Worm (Caenorhabditis elegans) whole organism, L4 larva: Measurements from ENCODE around the gene ulp-3.

Source experiments
- T20F7.1 ChIP-seq: fragments of 200-800 bp; sonication (Bioruptor generic); optimal IDR thresholded peaks from 2 replicates; lab custom pipeline; 2018; ENCODE audit warnings: mild to moderate bottlenecking, missing genetic modification characterization, missing compliant biosample characterization
- Y75B8A.6 ChIP-seq: fragments of 200-800 bp; sonication (Bioruptor generic); IDR thresholded peaks from 2 replicates; pipeline ENCODE4 v1.3.6; 2022; ENCODE audit warnings: missing genetic modification reagents, missing genetic modification characterization, missing compliant biosample characterization
- ZK546.5 ChIP-seq, 2 experiments: sonication (generic microtip); optimal IDR thresholded peaks; 2 replicates each; lab custom pipeline; 2017; ENCODE audit warnings: missing biosample characterization in 2 of 2, missing genetic modification characterization in 2 of 2
- aha-1 ChIP-seq: fragments of 150-350 bp; peaks from one replicate; lab custom pipeline; 2014; ENCODE audit warnings: missing biosample characterization, missing genetic modification characterization
- ceh-28 ChIP-seq: fragments of 150-350 bp; optimal IDR thresholded peaks from 2 replicates; lab custom pipeline; 2014; ENCODE audit warnings: missing biosample characterization, missing genetic modification reagents, missing genetic modification characterization
- cey-2 ChIP-seq: sonication (generic microtip); optimal IDR thresholded peaks from 3 replicates; lab custom pipeline; 2017; ENCODE audit warnings: missing genetic modification characterization, mild to moderate bottlenecking, missing compliant biosample characterization, antibody characterized with exemption, borderline replicate concordance; ENCODE audit not compliant: insufficient read depth
- daf-16 ChIP-seq, 3 experiments: sonication (generic microtip); optimal IDR thresholded peaks; 2 replicates each; lab custom pipeline; 2016 to 2017; ENCODE audit warnings: missing genetic modification characterization in 3 of 3, missing genetic modification reagents in 3 of 3, mild to moderate bottlenecking in 2 of 3, missing compliant biosample characterization in 2 of 3, missing biosample characterization in 1 of 3, moderate library complexity in 1 of 3
- daf-19 ChIP-seq: fragments of 200-800 bp; sonication (Bioruptor generic); conservative IDR thresholded peaks from 2 replicates; pipeline ENCODE4 v1.3.6; 2022; ENCODE audit warnings: missing genetic modification characterization, missing compliant biosample characterization
- daf-8 ChIP-seq: fragments of 200-800 bp; sonication (Bioruptor generic); IDR thresholded peaks from 2 replicates; pipeline ENCODE4 v1.3.6; 2022; ENCODE audit warnings: missing genetic modification characterization, missing compliant biosample characterization
- dmd-6 ChIP-seq: fragments of 200-800 bp; sonication (Bioruptor generic); IDR thresholded peaks from 2 replicates; pipeline ENCODE4 v1.3.6; 2022; ENCODE audit warnings: missing genetic modification reagents, missing genetic modification characterization, missing compliant biosample characterization
- duxl-1 ChIP-seq: sonication (generic microtip); optimal IDR thresholded peaks from 2 replicates; lab custom pipeline; 2016; ENCODE audit warnings: mild to moderate bottlenecking, missing genetic modification characterization, moderate library complexity, missing compliant biosample characterization; ENCODE audit not compliant: poor library complexity
- egl-27 ChIP-seq: sonication (generic microtip); optimal IDR thresholded peaks from 3 replicates; lab custom pipeline; 2017; ENCODE audit warnings: missing biosample characterization, missing genetic modification reagents, missing genetic modification characterization
- egl-43 ChIP-seq: fragments of 200-800 bp; sonication (Bioruptor generic); IDR thresholded peaks from 2 replicates; pipeline ENCODE4 v1.3.6; 2022; ENCODE audit warnings: missing genetic modification reagents, missing genetic modification characterization, missing compliant biosample characterization
- fos-1 ChIP-seq: fragments of 150-350 bp; optimal IDR thresholded peaks from 2 replicates; lab custom pipeline; 2014; ENCODE audit warnings: missing biosample characterization, missing genetic modification characterization
- hlh-11 ChIP-seq: fragments of 200-800 bp; sonication (Bioruptor generic); optimal IDR thresholded peaks from 2 replicates; lab custom pipeline; 2018; ENCODE audit warnings: mild to moderate bottlenecking, missing genetic modification characterization, missing compliant biosample characterization
- hmg-1.1 ChIP-seq: fragments of 200-800 bp; sonication (Bioruptor generic); IDR thresholded peaks from 2 replicates; pipeline ENCODE4 v1.3.6; 2022; ENCODE audit warnings: missing genetic modification reagents, missing genetic modification characterization, missing compliant biosample characterization
- lim-7 ChIP-seq: fragments of 200-800 bp; sonication (Bioruptor generic); IDR thresholded peaks from 2 replicates; pipeline ENCODE4 v1.3.6; 2022; ENCODE audit warnings: missing genetic modification characterization, missing compliant biosample characterization
- lin-13 ChIP-seq: fragments of 150-350 bp; optimal IDR thresholded peaks from 2 replicates; lab custom pipeline; 2014; ENCODE audit warnings: missing biosample characterization, missing genetic modification reagents, missing genetic modification characterization
- lin-15B ChIP-seq: fragments of 150-350 bp; sonication (generic microtip); optimal IDR thresholded peaks from 3 replicates; lab custom pipeline; 2014; ENCODE audit warnings: missing biosample characterization, missing genetic modification characterization
- lin-38 ChIP-seq: fragments of 200-800 bp; sonication (Bioruptor generic); IDR thresholded peaks from 2 replicates; pipeline ENCODE4 v1.3.6; 2022; ENCODE audit warnings: missing genetic modification reagents, missing genetic modification characterization, missing compliant biosample characterization
- lsy-2 ChIP-seq, 2 experiments: fragments of 150-350 bp in 1 of 2; sonication (generic microtip) in 1 of 2; optimal IDR thresholded peaks; 2 replicates each; lab custom pipeline; 2014 to 2017; ENCODE audit warnings: missing biosample characterization in 2 of 2, missing genetic modification characterization in 2 of 2
- mdl-1 ChIP-seq, 2 experiments: fragments of 150-350 bp in 1 of 2; sonication (generic microtip) in 1 of 2; optimal IDR thresholded peaks; 2 replicates each; lab custom pipeline; 2014 to 2017; ENCODE audit warnings: missing biosample characterization in 2 of 2, missing genetic modification characterization in 2 of 2
- mxl-2 ChIP-seq: fragments of 200-800 bp; sonication (Bioruptor generic); conservative IDR thresholded peaks from 2 replicates; pipeline ENCODE4 v1.3.6; 2022; ENCODE audit warnings: missing genetic modification reagents, missing genetic modification characterization, missing compliant biosample characterization
- nhr-11 ChIP-seq: fragments of 150-350 bp; optimal IDR thresholded peaks from 2 replicates; lab custom pipeline; 2014; ENCODE audit warnings: missing biosample characterization, missing genetic modification characterization
- nhr-25 ChIP-seq: sonication (generic microtip); optimal IDR thresholded peaks from 2 replicates; lab custom pipeline; 2017; ENCODE audit warnings: missing genetic modification characterization, mild to moderate bottlenecking, missing compliant biosample characterization, antibody characterized with exemption, moderate library complexity, borderline replicate concordance; ENCODE audit not compliant: insufficient read depth
- nhr-41 ChIP-seq: fragments of 200-800 bp; sonication (Bioruptor generic); IDR thresholded peaks from 2 replicates; pipeline ENCODE4 v1.3.6; 2022; ENCODE audit warnings: missing genetic modification reagents, missing genetic modification characterization, missing compliant biosample characterization
- nhr-76 ChIP-seq: fragments of 150-350 bp; optimal IDR thresholded peaks from 2 replicates; lab custom pipeline; 2014; ENCODE audit warnings: missing biosample characterization, missing genetic modification characterization
- pha-4 ChIP-seq, 2 experiments: fragments of 150-350 bp in 1 of 2; fragments of 200-800 bp in 1 of 2; sonication (Bioruptor generic) in 1 of 2; IDR thresholded peaks in 1 of 2; optimal IDR thresholded peaks in 1 of 2; 2 replicates each; pipeline versions ENCODE4 v1.3.6 to Lab custom; 2014 to 2022; ENCODE audit warnings: missing genetic modification characterization in 2 of 2, missing genetic modification reagents in 2 of 2, missing biosample characterization in 1 of 2, missing compliant biosample characterization in 1 of 2
- rbr-2 ChIP-seq: sonication (generic microtip); optimal IDR thresholded peaks from 2 replicates; lab custom pipeline; 2016; ENCODE audit warnings: missing genotype, missing genetic modification characterization, missing compliant biosample characterization
- sdz-12 ChIP-seq: fragments of 200-800 bp; sonication (Bioruptor generic); optimal IDR thresholded peaks from 2 replicates; lab custom pipeline; 2018; ENCODE audit warnings: mild to moderate bottlenecking, missing genetic modification characterization, missing compliant biosample characterization
- unc-62 ChIP-seq, 3 experiments: fragments of 150-350 bp in 1 of 3; sonication (generic microtip); optimal IDR thresholded peaks in 2 of 3; peaks in 1 of 3; 1 replicate in 1 of 3; 2 replicates in 2 of 3; lab custom pipeline; 2014 to 2017; ENCODE audit warnings: missing biosample characterization in 3 of 3, missing genetic modification characterization in 3 of 3, missing genetic modification reagents in 3 of 3, missing genotype in 1 of 3
- vab-7 ChIP-seq: fragments of 200-800 bp; sonication (Bioruptor generic); IDR thresholded peaks from 2 replicates; pipeline ENCODE4 v1.3.6; 2022; ENCODE audit warnings: missing genetic modification reagents, missing genetic modification characterization, missing compliant biosample characterization
- zip-11 ChIP-seq: fragments of 200-800 bp; sonication (Bioruptor generic); IDR thresholded peaks from 2 replicates; pipeline ENCODE4 v1.3.6; 2022; ENCODE audit warnings: missing genetic modification characterization, missing compliant biosample characterization
- zip-2 ChIP-seq: fragments of 150-350 bp; optimal IDR thresholded peaks from 2 replicates; lab custom pipeline; 2014; ENCODE audit warnings: missing biosample characterization, missing genetic modification characterization
- ztf-7 ChIP-seq: fragments of 150-350 bp; optimal IDR thresholded peaks from 2 replicates; lab custom pipeline; 2014; ENCODE audit warnings: missing biosample characterization, missing genetic modification characterization

Gene ulp-3

ce11 chrIV:1963247-1963646 lies at the start of gene ulp-3:
Gene ulp-3 (plus strand): TSS chrIV:1963634.
- no peak for TF ChIP-seq dmd-6 (GFP tag; lab: Robert Waterston, UW)
- TF ChIP-seq lin-38 (GFP tag; lab: Robert Waterston, UW): peak; percentile 87
- TF ChIP-seq aha-1 (tag; lab: Kevin White, UChicago): peak; percentile 41
- TF ChIP-seq pha-4 (GFP tag; IDR thresholded peaks at IDR 0.05; lab: Robert Waterston, UW): no peak
- TF ChIP-seq pha-4 (tag; optimal IDR thresholded peaks at IDR 0.05; lab: Kevin White, UChicago): no peak

ce11 chrIV:1914900-1915299 lies 48.5 kb upstream of the ulp-3 start:
- TF ChIP-seq nhr-76 (tag; lab: Kevin White, UChicago) (no peak), ZK546.5 (tag; optimal IDR thresholded peaks at IDR 0.05; lab: Kevin White, UChicago) (no peak), nhr-11 (no peak), lsy-2 (tag; optimal IDR thresholded peaks at IDR 0.05; lab: Kevin White, UChicago) (no peak)

ce11 chrIV:1915549-1915948 lies 47.9 kb upstream of the ulp-3 start:
- TF ChIP-seq zip-11 (GFP tag; lab: Robert Waterston, UW) (no peak), lin-13 (GFP tag; lab: Kevin White, UChicago) (no peak), egl-27 (tag; lab: Kevin White, UChicago) (no peak), unc-62 (GFP tag; optimal IDR thresholded peaks at IDR 0.05 in 1 of 2; lab: Kevin White, UChicago) (no peak), unc-62 (tag; optimal IDR thresholded peaks at IDR 0.05; lab: Kevin White, UChicago) (no peak), nhr-41 (GFP tag; lab: Robert Waterston, UW) (no peak), daf-8 (GFP tag; lab: Robert Waterston, UW) (no peak), Y75B8A.6 (GFP tag; lab: Robert Waterston, UW) (no peak), lin-15B (no peak), nhr-25 (no peak), ztf-7 (no peak), daf-16 (GFP tag; optimal IDR thresholded peaks at IDR 0.05; lab: Kevin White, UChicago) (no peak), daf-16 (tag; optimal IDR thresholded peaks at IDR 0.05; lab: Kevin White, UChicago) (no peak), fos-1 (tag; lab: Kevin White, UChicago) (no peak), mdl-1 (tag; optimal IDR thresholded peaks at IDR 0.05; lab: Kevin White, UChicago) (no peak)

ce11 chrIV:1916247-1916646 lies 47.2 kb upstream of the ulp-3 start:
- TF ChIP-seq zip-11 (GFP tag; lab: Robert Waterston, UW): no peak
- TF ChIP-seq ceh-28 (tag; lab: Kevin White, UChicago): no peak
- TF ChIP-seq dmd-6 (GFP tag; lab: Robert Waterston, UW): no peak
- TF ChIP-seq cey-2: no peak
- TF ChIP-seq daf-8 (GFP tag; lab: Robert Waterston, UW): no peak
- no peak for TF ChIP-seq hlh-11 (tag; lab: Kevin White, UChicago)
- TF ChIP-seq sdz-12 (GFP tag; lab: Kevin White, UChicago): no peak
- no peak for TF ChIP-seq lim-7 (GFP tag; lab: Robert Waterston, UW)
- TF ChIP-seq duxl-1 (tag; lab: Kevin White, UChicago): no peak
- no peak for TF ChIP-seq aha-1 (tag; lab: Kevin White, UChicago)
- no peak for TF ChIP-seq daf-19 (GFP tag; lab: Robert Waterston, UW)
- no peak for TF ChIP-seq mxl-2 (GFP tag; lab: Robert Waterston, UW)
- TF ChIP-seq mdl-1 (tag; optimal IDR thresholded peaks at IDR 0.05; lab: Kevin White, UChicago): no peak
- TF ChIP-seq rbr-2 (tag; lab: Kevin White, UChicago): no peak
- TF ChIP-seq vab-7 (GFP tag; lab: Robert Waterston, UW): no peak
- no peak for TF ChIP-seq ztf-7
- TF ChIP-seq hmg-1.1 (GFP tag; lab: Robert Waterston, UW): no peak
- TF ChIP-seq zip-2 (tag; lab: Kevin White, UChicago): no peak
- no peak for TF ChIP-seq T20F7.1
- no peak for TF ChIP-seq egl-43 (GFP tag; lab: Robert Waterston, UW)
